Worm (Caenorhabditis elegans): Measurements from ENCODE around the gene lgc-56.

ce11 chrII:5091640-5092243 is 38.4 kb upstream of the lgc-56 start, which contains the start of gene pld-1:
- TF ChIP-seq dpl-1 (GFP tag; optimal IDR thresholded peaks at IDR 0.05): no peak
- no peak for TF ChIP-seq pha-4 (GFP tag; IDR thresholded peaks at IDR 0.05)
- no peak for TF ChIP-seq pha-4 (tag; optimal IDR thresholded peaks at IDR 0.05)
- TF ChIP-seq pqm-1 (tag; optimal IDR thresholded peaks at IDR 0.05): no peak
- TF ChIP-seq nhr-237 (tag; optimal IDR thresholded peaks at IDR 0.05): no peak
